Worm (Caenorhabditis elegans): ENCODE data around the gene nhr-32.

DNA sequence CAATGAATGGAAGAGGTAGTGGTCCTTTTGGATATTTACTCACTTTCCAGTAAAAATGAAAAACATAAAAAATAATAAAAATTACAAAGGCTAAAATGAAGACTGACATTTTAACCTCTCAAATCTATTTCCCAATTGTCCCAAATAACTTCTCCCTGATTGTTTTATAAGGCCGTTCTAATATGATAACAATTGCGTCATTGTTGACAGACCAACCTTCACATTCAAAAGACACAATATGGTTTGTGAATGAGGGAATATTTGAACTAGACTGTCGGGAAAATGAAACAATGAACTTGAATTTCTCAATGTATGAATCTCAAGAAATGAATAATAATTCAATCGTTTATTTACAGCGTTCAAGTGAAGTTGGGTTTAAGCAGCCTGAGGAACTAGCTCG is 15.5 kb downstream of the nhr-32 start, which contains the start of gene cyp-14A1:
- TF ChIP-seq him-1 (tag; optimal IDR thresholded peaks at IDR 0.05) = no peak
- no peak for TF ChIP-seq dao-5 (tag; optimal IDR thresholded peaks at IDR 0.05)
